Worm (Caenorhabditis elegans) whole organism, L4 larva: ENCODE measurements around the gene pcrg-1.

Source experiments
- D1046.2 ChIP-seq: fragments of 200-800 bp; sonication (Bioruptor generic); IDR thresholded peaks from 2 replicates; pipeline ENCODE4 v1.3.6; 2022; ENCODE audit warnings: missing genetic modification characterization, missing compliant biosample characterization
- F37D6.2 ChIP-seq: sonication (generic microtip); optimal IDR thresholded peaks from 2 replicates; lab custom pipeline; 2016; ENCODE audit warnings: mild to moderate bottlenecking, missing genetic modification characterization, missing compliant biosample characterization
- F49E8.2 ChIP-seq: sonication (generic microtip); optimal IDR thresholded peaks from 2 replicates; lab custom pipeline; 2016; ENCODE audit warnings: missing compliant biosample characterization, mild to moderate bottlenecking, missing genetic modification characterization, borderline replicate concordance
- Y48G9A.11 ChIP-seq: fragments of 200-800 bp; sonication (Bioruptor generic); IDR thresholded peaks from 2 replicates; pipeline ENCODE4 v1.3.6; 2022; ENCODE audit warnings: missing genetic modification reagents, missing genetic modification characterization, missing compliant biosample characterization
- Y5F2A.4 ChIP-seq: fragments of 200-800 bp; sonication (Bioruptor generic); optimal IDR thresholded peaks from 2 replicates; lab custom pipeline; 2018; ENCODE audit warnings: mild to moderate bottlenecking, missing genetic modification characterization, missing compliant biosample characterization
- ZK337.2 ChIP-seq: fragments of 200-800 bp; sonication (Bioruptor generic); IDR thresholded peaks from 2 replicates; pipeline ENCODE4 v1.3.6; 2022; ENCODE audit warnings: missing genetic modification reagents, missing genetic modification characterization, missing compliant biosample characterization
- ZK546.5 ChIP-seq, 2 experiments: sonication (generic microtip); optimal IDR thresholded peaks; 2 replicates each; lab custom pipeline; 2017; ENCODE audit warnings: missing biosample characterization in 2 of 2, missing genetic modification characterization in 2 of 2
- aly-2 ChIP-seq: sonication (generic microtip); optimal IDR thresholded peaks from 2 replicates; lab custom pipeline; 2018; ENCODE audit warnings: missing biosample characterization, missing genetic modification characterization
- arid-1 ChIP-seq: fragments of 200-800 bp; sonication (Bioruptor generic); conservative IDR thresholded peaks from 2 replicates; pipeline ENCODE4 v1.3.6; 2022; ENCODE audit warnings: missing genetic modification reagents, missing genetic modification characterization, missing compliant biosample characterization
- ceh-20 ChIP-seq: fragments of 200-800 bp; sonication (Bioruptor generic); IDR thresholded peaks from 2 replicates; pipeline ENCODE4 v1.3.6; 2022; ENCODE audit warnings: missing genetic modification reagents, missing genetic modification characterization, missing compliant biosample characterization
- ceh-82 ChIP-seq: sonication (generic microtip); optimal IDR thresholded peaks from 2 replicates; lab custom pipeline; 2017; ENCODE audit warnings: missing biosample characterization, missing genetic modification characterization
- ctbp-1 ChIP-seq: fragments of 200-800 bp; sonication (Bioruptor generic); IDR thresholded peaks from 2 replicates; pipeline ENCODE4 v1.3.6; 2022; ENCODE audit warnings: missing genetic modification reagents, missing genetic modification characterization, missing compliant biosample characterization
- daf-12 ChIP-seq: fragments of 150-350 bp; optimal IDR thresholded peaks from 2 replicates; lab custom pipeline; 2014; ENCODE audit warnings: missing biosample characterization, missing genetic modification reagents, missing genetic modification characterization
- daf-19 ChIP-seq: fragments of 200-800 bp; sonication (Bioruptor generic); conservative IDR thresholded peaks from 2 replicates; pipeline ENCODE4 v1.3.6; 2022; ENCODE audit warnings: missing genetic modification characterization, missing compliant biosample characterization
- daf-8 ChIP-seq: fragments of 200-800 bp; sonication (Bioruptor generic); IDR thresholded peaks from 2 replicates; pipeline ENCODE4 v1.3.6; 2022; ENCODE audit warnings: missing genetic modification characterization, missing compliant biosample characterization
- dmd-9 ChIP-seq: fragments of 200-800 bp; sonication (Bioruptor generic); IDR thresholded peaks from 2 replicates; pipeline ENCODE4 v1.3.6; 2022; ENCODE audit warnings: missing genetic modification reagents, missing genetic modification characterization, missing compliant biosample characterization
- dve-1 ChIP-seq: sonication (generic microtip); optimal IDR thresholded peaks from 2 replicates; lab custom pipeline; 2017; ENCODE audit warnings: antibody characterized with exemption, mild to moderate bottlenecking, missing genetic modification characterization, missing compliant biosample characterization; ENCODE audit not compliant: insufficient read depth
- egl-27 ChIP-seq: sonication (generic microtip); optimal IDR thresholded peaks from 3 replicates; lab custom pipeline; 2017; ENCODE audit warnings: missing biosample characterization, missing genetic modification reagents, missing genetic modification characterization
- egl-43 ChIP-seq: fragments of 200-800 bp; sonication (Bioruptor generic); IDR thresholded peaks from 2 replicates; pipeline ENCODE4 v1.3.6; 2022; ENCODE audit warnings: missing genetic modification reagents, missing genetic modification characterization, missing compliant biosample characterization
- fos-1 ChIP-seq: fragments of 150-350 bp; optimal IDR thresholded peaks from 2 replicates; lab custom pipeline; 2014; ENCODE audit warnings: missing biosample characterization, missing genetic modification characterization
- hmg-1.1 ChIP-seq: fragments of 200-800 bp; sonication (Bioruptor generic); IDR thresholded peaks from 2 replicates; pipeline ENCODE4 v1.3.6; 2022; ENCODE audit warnings: missing genetic modification reagents, missing genetic modification characterization, missing compliant biosample characterization
- jun-1 ChIP-seq: fragments of 150-350 bp; optimal IDR thresholded peaks from 2 replicates; lab custom pipeline; 2014; ENCODE audit warnings: missing biosample characterization, missing genetic modification reagents, missing genetic modification characterization
- lim-7 ChIP-seq: fragments of 200-800 bp; sonication (Bioruptor generic); IDR thresholded peaks from 2 replicates; pipeline ENCODE4 v1.3.6; 2022; ENCODE audit warnings: missing genetic modification characterization, missing compliant biosample characterization
- lir-3 ChIP-seq: sonication (generic microtip); optimal IDR thresholded peaks from 2 replicates; lab custom pipeline; 2016; ENCODE audit warnings: mild to moderate bottlenecking, missing genetic modification characterization, missing compliant biosample characterization
- madf-9 ChIP-seq: fragments of 200-800 bp; sonication (Bioruptor generic); conservative IDR thresholded peaks from 2 replicates; pipeline ENCODE4 v1.3.6; 2022; ENCODE audit warnings: missing genetic modification reagents, missing genetic modification characterization, missing compliant biosample characterization
- mxl-2 ChIP-seq: fragments of 200-800 bp; sonication (Bioruptor generic); conservative IDR thresholded peaks from 2 replicates; pipeline ENCODE4 v1.3.6; 2022; ENCODE audit warnings: missing genetic modification reagents, missing genetic modification characterization, missing compliant biosample characterization
- mxl-3 ChIP-seq: fragments of 200-800 bp; sonication (Bioruptor generic); optimal IDR thresholded peaks from 2 replicates; lab custom pipeline; 2018; ENCODE audit warnings: mild to moderate bottlenecking, missing genetic modification characterization, missing compliant biosample characterization
- nhr-102 ChIP-seq: sonication (generic microtip); optimal IDR thresholded peaks from 2 replicates; lab custom pipeline; 2016; ENCODE audit warnings: mild to moderate bottlenecking, missing genetic modification characterization, moderate library complexity, missing compliant biosample characterization
- nhr-11 ChIP-seq: fragments of 150-350 bp; optimal IDR thresholded peaks from 2 replicates; lab custom pipeline; 2014; ENCODE audit warnings: missing biosample characterization, missing genetic modification characterization
- nhr-111 ChIP-seq: fragments of 200-800 bp; sonication (Bioruptor generic); optimal IDR thresholded peaks from 2 replicates; lab custom pipeline; 2018; ENCODE audit warnings: mild to moderate bottlenecking, missing genetic modification characterization, missing compliant biosample characterization
- nhr-237 ChIP-seq: sonication (generic microtip); optimal IDR thresholded peaks from 2 replicates; lab custom pipeline; 2017; ENCODE audit warnings: missing biosample characterization, missing genetic modification characterization
- nhr-25 ChIP-seq: sonication (generic microtip); optimal IDR thresholded peaks from 2 replicates; lab custom pipeline; 2017; ENCODE audit warnings: missing genetic modification characterization, mild to moderate bottlenecking, missing compliant biosample characterization, antibody characterized with exemption, moderate library complexity, borderline replicate concordance; ENCODE audit not compliant: insufficient read depth
- nhr-41 ChIP-seq: fragments of 200-800 bp; sonication (Bioruptor generic); IDR thresholded peaks from 2 replicates; pipeline ENCODE4 v1.3.6; 2022; ENCODE audit warnings: missing genetic modification reagents, missing genetic modification characterization, missing compliant biosample characterization
- nhr-76 ChIP-seq: fragments of 150-350 bp; optimal IDR thresholded peaks from 2 replicates; lab custom pipeline; 2014; ENCODE audit warnings: missing biosample characterization, missing genetic modification characterization
- php-3 ChIP-seq: fragments of 200-800 bp; sonication (Bioruptor generic); IDR thresholded peaks from 2 replicates; pipeline ENCODE4 v1.3.6; 2022; ENCODE audit warnings: missing genetic modification reagents, missing genetic modification characterization, missing compliant biosample characterization
- pqm-1 ChIP-seq: sonication (generic microtip); optimal IDR thresholded peaks from 2 replicates; lab custom pipeline; 2017; ENCODE audit warnings: missing biosample characterization, missing genetic modification characterization
- set-16 ChIP-seq: fragments of 200-800 bp; sonication (Bioruptor generic); IDR thresholded peaks from 2 replicates; pipeline ENCODE4 v1.3.6; 2022; ENCODE audit warnings: missing genetic modification reagents, missing genetic modification characterization, missing compliant biosample characterization
- snpc-1.2 ChIP-seq: fragments of 200-800 bp; sonication (Bioruptor generic); IDR thresholded peaks from 2 replicates; pipeline ENCODE4 v1.3.6; 2022; ENCODE audit warnings: missing genetic modification reagents, missing genetic modification characterization, missing compliant biosample characterization
- snpc-4 ChIP-seq: fragments of 150-350 bp; optimal IDR thresholded peaks from 2 replicates; lab custom pipeline; 2014; ENCODE audit warnings: missing biosample characterization, missing genetic modification characterization
- spr-1 ChIP-seq: sonication (generic microtip); optimal IDR thresholded peaks from 2 replicates; lab custom pipeline; 2016; ENCODE audit warnings: mild to moderate bottlenecking, missing genetic modification characterization, missing compliant biosample characterization
- spr-3 ChIP-seq: fragments of 200-800 bp; sonication (Bioruptor generic); optimal IDR thresholded peaks from 2 replicates; lab custom pipeline; 2018; ENCODE audit warnings: mild to moderate bottlenecking, missing genetic modification characterization, missing compliant biosample characterization
- tag-97 ChIP-seq: fragments of 200-800 bp; sonication (Bioruptor generic); IDR thresholded peaks from 2 replicates; pipeline ENCODE4 v1.3.6; 2022; ENCODE audit warnings: missing genetic modification characterization, missing compliant biosample characterization
- tra-1 ChIP-seq: fragments of 200-800 bp; sonication (Bioruptor generic); IDR thresholded peaks from 2 replicates; pipeline ENCODE4 v1.3.6; 2022; ENCODE audit warnings: missing genetic modification reagents, missing genetic modification characterization, missing compliant biosample characterization
- unc-130 ChIP-seq: sonication (generic microtip); optimal IDR thresholded peaks from 2 replicates; lab custom pipeline; 2016; ENCODE audit warnings: missing genetic modification reagents, missing genetic modification characterization, missing compliant biosample characterization
- unc-39 ChIP-seq: sonication (generic microtip); optimal IDR thresholded peaks from 2 replicates; lab custom pipeline; 2017; ENCODE audit warnings: missing biosample characterization, missing genetic modification characterization
- vab-7 ChIP-seq: fragments of 200-800 bp; sonication (Bioruptor generic); IDR thresholded peaks from 2 replicates; pipeline ENCODE4 v1.3.6; 2022; ENCODE audit warnings: missing genetic modification reagents, missing genetic modification characterization, missing compliant biosample characterization
- zfp-3 ChIP-seq: fragments of 200-800 bp; sonication (Bioruptor generic); conservative IDR thresholded peaks from 2 replicates; pipeline ENCODE4 v1.3.6; 2022; ENCODE audit warnings: missing genetic modification reagents, missing genetic modification characterization, missing compliant biosample characterization
- zip-11 ChIP-seq: fragments of 200-800 bp; sonication (Bioruptor generic); IDR thresholded peaks from 2 replicates; pipeline ENCODE4 v1.3.6; 2022; ENCODE audit warnings: missing genetic modification characterization, missing compliant biosample characterization
- ztf-11 ChIP-seq: fragments of 150-350 bp; optimal IDR thresholded peaks from 2 replicates; lab custom pipeline; 2014; ENCODE audit warnings: missing biosample characterization, missing genetic modification characterization
- ztf-7 ChIP-seq: fragments of 150-350 bp; optimal IDR thresholded peaks from 2 replicates; lab custom pipeline; 2014; ENCODE audit warnings: missing biosample characterization, missing genetic modification characterization

Gene pcrg-1

ce11 chrII:7200051-7200599, at the start of gene pcrg-1:
pcrg-1 (plus strand) TSS chrII:7200549.
- TF ChIP-seq nhr-111 (peak; percentile 76), mxl-2 (GFP tag; lab: Robert Waterston, UW) (0 out of 2 replicates have a peak, but pooled peaks have one; percentile 12), dmd-9 (GFP tag; lab: Robert Waterston, UW) (peak; percentile 78; the same call in 1 of the 2 replicates), snpc-4 (tag; lab: Kevin White, UChicago) (peak; percentile 95), nhr-76 (tag; lab: Kevin White, UChicago) (no peak), ZK546.5 (tag; optimal IDR thresholded peaks at IDR 0.05; lab: Kevin White, UChicago) (no peak), Y48G9A.11 (GFP tag; lab: Robert Waterston, UW) (peak; percentile 84), ctbp-1 (peak; percentile 76), arid-1 (GFP tag; lab: Robert Waterston, UW) (peak; percentile 93), tra-1 (GFP tag; lab: Robert Waterston, UW) (peak; percentile 83), php-3 (GFP tag; lab: Robert Waterston, UW) (peak; percentile 84), fos-1 (no peak), ztf-7 (peak; percentile 57), D1046.2 (GFP tag; lab: Robert Waterston, UW) (peak; percentile 90; the same call in 1 of the 2 replicates), jun-1 (tag; lab: Kevin White, UChicago) (no peak), F49E8.2 (tag; lab: Kevin White, UChicago) (peak; percentile 73), daf-8 (GFP tag; lab: Robert Waterston, UW) (peak; percentile 73; the same call in 1 of the 2 replicates), vab-7 (GFP tag; lab: Robert Waterston, UW) (peak; percentile 93), nhr-237 (tag; lab: Kevin White, UChicago) (no peak), lim-7 (GFP tag; lab: Robert Waterston, UW) (peak; percentile 89), nhr-102 (peak; percentile 59), daf-19 (GFP tag; lab: Robert Waterston, UW) (peak; percentile 63; the same call in 1 of the 2 replicates), mxl-3 (peak; percentile 85), nhr-11 (tag; lab: Kevin White, UChicago) (no peak), F37D6.2 (tag; lab: Kevin White, UChicago) (peak; percentile 29), egl-27 (tag; lab: Kevin White, UChicago) (no peak), snpc-1.2 (GFP tag; lab: Robert Waterston, UW) (peak; percentile 86), unc-39 (tag; lab: Kevin White, UChicago) (no peak), unc-130 (GFP tag; lab: Kevin White, UChicago) (peak; percentile 47), nhr-25 (tag; lab: Kevin White, UChicago) (peak; percentile 69), egl-43 (peak; percentile 97), Y5F2A.4 (GFP tag; lab: Kevin White, UChicago) (peak; percentile 82), pqm-1 (tag; lab: Kevin White, UChicago) (no peak), nhr-41 (GFP tag; lab: Robert Waterston, UW) (peak; percentile 89), ztf-11 (tag; lab: Kevin White, UChicago) (no peak), spr-1 (tag; lab: Kevin White, UChicago) (peak; percentile 80), ceh-82 (tag; lab: Kevin White, UChicago) (no peak), daf-12 (no peak), ceh-20 (GFP tag; lab: Robert Waterston, UW) (peak; percentile 79), madf-9 (GFP tag; lab: Robert Waterston, UW) (peak; percentile 80), tag-97 (GFP tag; lab: Robert Waterston, UW) (no peak), hmg-1.1 (peak; percentile 97), ZK337.2 (peak; percentile 21), zfp-3 (GFP tag; lab: Robert Waterston, UW) (peak; percentile 51; the same call in 1 of the 2 replicates), dve-1 (tag; lab: Kevin White, UChicago) (peak; percentile 57), aly-2 (tag; lab: Kevin White, UChicago) (no peak), spr-3 (GFP tag; lab: Kevin White, UChicago) (peak; percentile 59), set-16 (GFP tag; lab: Robert Waterston, UW) (no peak; the same call in none of the 2 replicates), lir-3 (tag; lab: Kevin White, UChicago) (peak; percentile 70), zip-11 (peak; percentile 66)
